Fruit fly (Drosophila melanogaster) Kc167 (cell line): ENCODE data around the gene alph.

Experiments
- Myc ChIP-seq: fragments of >200 bp; optimal IDR thresholded peaks from 2 replicates; lab custom pipeline; 2017; ENCODE audit warnings: missing external identifiers
- Sin3A ChIP-seq: fragments of >200 bp; optimal IDR thresholded peaks from 2 replicates; lab custom pipeline; 2018; ENCODE audit warnings: missing external identifiers
- psq ChIP-seq: fragments of >200 bp; optimal IDR thresholded peaks from 2 replicates; lab custom pipeline; 2017; ENCODE audit warnings: missing external identifiers

dm6 chr3R:29556003-29556467 is 35.6 kb upstream of the alph start, which contains the start of gene Dr:
- TF ChIP-seq psq (lab: Kevin White, UChicago) (no peak), Myc (lab: Kevin White, UChicago) (no peak), Sin3A (lab: Kevin White, UChicago) (no peak)
